Worm (Caenorhabditis elegans): ENCODE data around the gene mltn-5.

The mltn-5 gene

ce11 chrII:13972199-13972598 lies 47.2 kb downstream of the mltn-5 start:
- TF ChIP-seq unc-86 (tag; optimal IDR thresholded peaks at IDR 0.05) (no peak), pqm-1 (tag; optimal IDR thresholded peaks at IDR 0.05) (no peak), snpc-4 (tag; optimal IDR thresholded peaks at IDR 0.05) (no peak), egl-13 (tag; optimal IDR thresholded peaks at IDR 0.05) (no peak), pag-3 (tag; optimal IDR thresholded peaks at IDR 0.05; ENCODE audit: borderline replicate concordance, insufficient read depth) (no peak), mep-1 (tag; optimal IDR thresholded peaks at IDR 0.05) (no peak)

ce11 chrII:13973514-13973913 lies 48.5 kb downstream of the mltn-5 start, which contains the start of gene Y39G8B.1:
Y39G8B.1 (minus strand) TSS chrII:13973812.
- TF ChIP-seq mep-1 (tag; optimal IDR thresholded peaks at IDR 0.05) (peak; percentile 47), F16B12.6 (tag; optimal IDR thresholded peaks at IDR 0.05) (peak; percentile 35), lin-35 (GFP tag; optimal IDR thresholded peaks at IDR 0.05) (peak in 1 of 2 experiments; percentile 33), nhr-237 (tag; optimal IDR thresholded peaks at IDR 0.05) (no peak), blmp-1 (tag; optimal IDR thresholded peaks at IDR 0.05) (peak; percentile 58), hlh-17 (GFP tag; optimal IDR thresholded peaks at IDR 0.05; ENCODE audit: borderline replicate concordance) (no peak), elt-3 (tag; optimal IDR thresholded peaks at IDR 0.05) (no peak), ztf-4 (tag; optimal IDR thresholded peaks at IDR 0.05) (no peak), dpl-1 (GFP tag; optimal IDR thresholded peaks at IDR 0.05) (peak in 1 of 3 experiments; percentile 9), nhr-11 (tag; optimal IDR thresholded peaks at IDR 0.05) (no peak), pqm-1 (tag; optimal IDR thresholded peaks at IDR 0.05) (no peak), C16A3.4 (tag; optimal IDR thresholded peaks at IDR 0.05) (no peak), lsy-2 (tag; optimal IDR thresholded peaks at IDR 0.05) (peak in 1 of 2 experiments; percentile 7), ets-5 (GFP tag; IDR thresholded peaks at IDR 0.05) (no peak), skn-1 (tag; optimal IDR thresholded peaks at IDR 0.05) (peak; percentile 1), aha-1 (tag; optimal IDR thresholded peaks at IDR 0.05) (no peak)

DNA sequence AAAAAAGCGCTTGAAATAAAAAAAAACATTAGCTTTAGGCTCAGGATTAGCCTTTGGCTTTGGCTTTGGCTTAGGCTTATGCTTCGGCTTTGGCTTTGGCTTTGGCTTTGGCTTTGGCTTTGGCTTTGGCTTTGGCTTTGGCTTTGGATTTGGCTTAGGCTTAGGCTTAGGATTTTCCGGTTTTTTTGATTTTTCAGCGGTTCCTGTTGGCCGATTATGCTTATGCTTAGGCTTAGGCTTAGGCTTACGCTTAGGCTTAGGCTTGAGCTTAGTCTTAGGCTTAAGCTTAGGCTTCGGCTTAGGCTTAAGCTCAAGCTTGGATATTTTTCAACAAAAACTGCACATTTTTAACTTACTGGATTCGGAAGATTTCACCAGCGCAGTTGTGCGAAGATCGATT lies 49.1 kb downstream of the mltn-5 start:
- TF ChIP-seq ets-5 (GFP tag; IDR thresholded peaks at IDR 0.05): no peak

- TF ChIP-seq lin-35 (GFP tag; optimal IDR thresholded peaks at IDR 0.05) (peak; percentile 90 to 92), unc-98 (GFP tag; IDR thresholded peaks at IDR 0.05) (peak; percentile 23; the same call in 1 of the 2 replicates), rnt-1 (tag; optimal IDR thresholded peaks at IDR 0.05) (peak; percentile 90), mab-9 (GFP tag; IDR thresholded peaks at IDR 0.05) (peak; percentile 61; the same call in 1 of the 2 replicates), unc-30 (tag; optimal IDR thresholded peaks at IDR 0.05) (no peak), ces-1 (GFP tag; optimal IDR thresholded peaks at IDR 0.05) (no peak), nhr-71 (tag; optimal IDR thresholded peaks at IDR 0.05) (peak; percentile 88), fkh-8 (tag; optimal IDR thresholded peaks at IDR 0.05) (peak; percentile 82), xbp-1 (tag; optimal IDR thresholded peaks at IDR 0.05) (peak; percentile 69), aha-1 (tag; optimal IDR thresholded peaks at IDR 0.05) (peak; percentile 59), C04F5.9 (tag; optimal IDR thresholded peaks at IDR 0.05) (peak; percentile 45), nhr-90 (tag; optimal IDR thresholded peaks at IDR 0.05; ENCODE audit: poor library complexity) (peak; percentile 69), sox-4 (tag; optimal IDR thresholded peaks at IDR 0.05) (no peak), jun-1 (tag; optimal IDR thresholded peaks at IDR 0.05) (peak; percentile 79), hlh-17 (GFP tag; optimal IDR thresholded peaks at IDR 0.05; ENCODE audit: borderline replicate concordance) (no peak), swsn-7 (tag; optimal IDR thresholded peaks at IDR 0.05) (peak; percentile 75), mep-1 (tag; optimal IDR thresholded peaks at IDR 0.05) (peak; percentile 92), ets-5 (GFP tag; IDR thresholded peaks at IDR 0.05) (no peak), grh-1 (GFP tag; IDR thresholded peaks at IDR 0.05) (peak; percentile 70), unc-62 (GFP tag; optimal IDR thresholded peaks at IDR 0.05) (no peak), egl-13 (tag; optimal IDR thresholded peaks at IDR 0.05) (peak; percentile 58), nhr-76 (tag; optimal IDR thresholded peaks at IDR 0.05) (no peak), ceh-63 (GFP tag; optimal IDR thresholded peaks at IDR 0.05) (no peak), unc-130 (tag; optimal IDR thresholded peaks at IDR 0.05) (peak; percentile 71), nhr-12 (tag; optimal IDR thresholded peaks at IDR 0.05) (no peak), nhr-77 (tag; optimal IDR thresholded peaks at IDR 0.05) (peak; percentile 93), unc-86 (tag; optimal IDR thresholded peaks at IDR 0.05) (peak; percentile 77), pag-3 (tag; optimal IDR thresholded peaks at IDR 0.05; ENCODE audit: borderline replicate concordance, insufficient read depth) (peak; percentile 38), isw-1 (GFP tag; IDR thresholded peaks at IDR 0.05) (peak; percentile 80), fos-1 (tag; optimal IDR thresholded peaks at IDR 0.05) (peak; percentile 70), ama-1 (optimal IDR thresholded peaks at IDR 0.05) (no peak), mef-2 (tag; optimal IDR thresholded peaks at IDR 0.05) (no peak), alr-1 (tag; optimal IDR thresholded peaks at IDR 0.05; ENCODE audit: borderline replicate concordance) (no peak), nhr-11 (tag; optimal IDR thresholded peaks at IDR 0.05) (no peak), elt-2 (tag; optimal IDR thresholded peaks at IDR 0.05) (peak; percentile 37), ztf-4 (tag; optimal IDR thresholded peaks at IDR 0.05) (peak; percentile 30)
Observed at ce11 chrII:13976161-13976560, 51.2 kb downstream of the mltn-5 start, which contains the start of gene Y39G8B.2. Y39G8B.2 (minus strand) TSS chrII:13976221.

Measured in whole organism, L1 larva.